Worm (Caenorhabditis elegans) whole organism, young adult: ENCODE results near the gene Y22D7AL.7.

Experiments
- B0035.1 ChIP-seq: sonication (generic microtip); optimal IDR thresholded peaks from 2 replicates; lab custom pipeline; 2016; ENCODE audit warnings: missing genetic modification characterization, mild to moderate bottlenecking, missing compliant biosample characterization, missing genotype, missing genetic modification reagents
- C06A6.2 ChIP-seq: fragments of 200-800 bp; sonication (Bioruptor generic); conservative IDR thresholded peaks from 2 replicates; pipeline ENCODE4 v1.3.6; 2022; ENCODE audit warnings: missing genetic modification characterization, missing compliant biosample characterization
- F33H1.4 ChIP-seq: fragments of 200-800 bp; sonication (Bioruptor generic); IDR thresholded peaks from 2 replicates; pipeline ENCODE4 v1.3.6; 2022; ENCODE audit warnings: missing genetic modification reagents, missing genetic modification characterization, missing compliant biosample characterization
- F37B4.10 ChIP-seq: fragments of 200-800 bp; sonication (Bioruptor generic); IDR thresholded peaks from 2 replicates; pipeline ENCODE4 v1.3.6; 2022; ENCODE audit warnings: missing genetic modification characterization, missing compliant biosample characterization
- K12H6.12 ChIP-seq: fragments of 200-800 bp; sonication (Bioruptor generic); optimal IDR thresholded peaks from 2 replicates; lab custom pipeline; 2018; ENCODE audit warnings: mild to moderate bottlenecking, missing genetic modification characterization, missing compliant biosample characterization
- Y56A3A.18 ChIP-seq: fragments of 200-800 bp; sonication (Bioruptor generic); IDR thresholded peaks from 2 replicates; pipeline ENCODE4 v1.3.6; 2022; ENCODE audit warnings: missing genetic modification reagents, missing genetic modification characterization, missing compliant biosample characterization
- Y79H2A.3 ChIP-seq: fragments of 200-800 bp; sonication (Bioruptor generic); conservative IDR thresholded peaks from 2 replicates; pipeline ENCODE4 v1.3.6; 2022; ENCODE audit warnings: missing genetic modification reagents, missing genetic modification characterization, missing compliant biosample characterization
- attf-6 ChIP-seq: fragments of 200-800 bp; sonication (Bioruptor generic); IDR thresholded peaks from 2 replicates; pipeline ENCODE4 v1.3.6; 2022; ENCODE audit warnings: missing genetic modification reagents, missing genetic modification characterization, missing compliant biosample characterization
- bed-2 ChIP-seq: fragments of 200-800 bp; sonication (Bioruptor generic); IDR thresholded peaks from 2 replicates; pipeline ENCODE4 v1.3.6; 2022; ENCODE audit warnings: missing genetic modification reagents, missing genetic modification characterization, missing compliant biosample characterization
- dpff-1 ChIP-seq: sonication (generic microtip); optimal IDR thresholded peaks from 2 replicates; lab custom pipeline; 2017; ENCODE audit warnings: mild to moderate bottlenecking, missing genetic modification characterization, missing compliant biosample characterization
- egrh-3 ChIP-seq: fragments of 200-800 bp; sonication (Bioruptor generic); IDR thresholded peaks from 2 replicates; pipeline ENCODE4 v1.3.6; 2022; ENCODE audit warnings: missing genetic modification reagents, missing genetic modification characterization, missing compliant biosample characterization
- ets-4 ChIP-seq: fragments of 200-800 bp; sonication (Bioruptor generic); optimal IDR thresholded peaks from 2 replicates; lab custom pipeline; 2018; ENCODE audit warnings: mild to moderate bottlenecking, missing genetic modification characterization, missing compliant biosample characterization
- hmg-20 ChIP-seq: fragments of 200-800 bp; sonication (Bioruptor generic); IDR thresholded peaks from 2 replicates; pipeline ENCODE4 v1.3.6; 2022; ENCODE audit warnings: missing genetic modification reagents, missing genetic modification characterization, missing compliant biosample characterization
- hrde-1 ChIP-seq: sonication (generic microtip); optimal IDR thresholded peaks from 2 replicates; lab custom pipeline; 2016; ENCODE audit warnings: missing genetic modification characterization, mild to moderate bottlenecking, missing compliant biosample characterization, moderate library complexity, missing genotype, missing genetic modification reagents, borderline replicate concordance
- lsl-1 ChIP-seq: fragments of 200-800 bp; sonication (Bioruptor generic); optimal IDR thresholded peaks from 2 replicates; lab custom pipeline; 2018; ENCODE audit warnings: mild to moderate bottlenecking, missing genetic modification characterization, moderate library complexity, missing compliant biosample characterization
- madf-8 ChIP-seq: fragments of 200-800 bp; sonication (Bioruptor generic); conservative IDR thresholded peaks from 2 replicates; pipeline ENCODE4 v1.3.6; 2022; ENCODE audit warnings: missing genetic modification reagents, missing genetic modification characterization, missing compliant biosample characterization
- mcd-1 ChIP-seq: fragments of 200-800 bp; sonication (Bioruptor generic); IDR thresholded peaks from 2 replicates; pipeline ENCODE4 v1.3.6; 2022; ENCODE audit warnings: missing genetic modification reagents, missing genetic modification characterization, missing compliant biosample characterization
- nfyb-1 ChIP-seq: fragments of 200-800 bp; sonication (Bioruptor generic); IDR thresholded peaks from 2 replicates; pipeline ENCODE4 v1.3.6; 2022; ENCODE audit warnings: missing genetic modification reagents, missing genetic modification characterization, missing compliant biosample characterization
- nhr-27 ChIP-seq: fragments of 200-800 bp; sonication (Bioruptor generic); optimal IDR thresholded peaks from 2 replicates; lab custom pipeline; 2018; ENCODE audit warnings: mild to moderate bottlenecking, missing genetic modification characterization, moderate library complexity, missing compliant biosample characterization
- nhr-80 ChIP-seq: sonication (generic microtip); optimal IDR thresholded peaks from 2 replicates; lab custom pipeline; 2016; ENCODE audit warnings: missing genetic modification characterization, missing compliant biosample characterization
- pha-4 ChIP-seq: fragments of 150-350 bp; sonication (generic microtip); optimal IDR thresholded peaks from 2 replicates; lab custom pipeline; 2014; ENCODE audit warnings: missing biosample characterization, missing genetic modification reagents, missing genetic modification characterization
- repo-1 ChIP-seq: sonication (generic microtip); optimal IDR thresholded peaks from 2 replicates; lab custom pipeline; 2017; ENCODE audit warnings: mild to moderate bottlenecking, missing genetic modification characterization, missing compliant biosample characterization
- sdz-38 ChIP-seq: sonication (generic microtip); optimal IDR thresholded peaks from 2 replicates; lab custom pipeline; 2016; ENCODE audit warnings: missing genotype, missing genetic modification characterization, missing compliant biosample characterization
- sptf-2 ChIP-seq: fragments of 200-800 bp; sonication (Bioruptor generic); optimal IDR thresholded peaks from 2 replicates; lab custom pipeline; 2018; ENCODE audit warnings: mild to moderate bottlenecking, missing genetic modification characterization, missing compliant biosample characterization
- unc-130 ChIP-seq: sonication (generic microtip); optimal IDR thresholded peaks from 2 replicates; lab custom pipeline; 2016; ENCODE audit warnings: missing genetic modification reagents, missing genetic modification characterization, missing compliant biosample characterization
- zim-3 ChIP-seq: sonication (generic microtip); optimal IDR thresholded peaks from 2 replicates; lab custom pipeline; 2017; ENCODE audit warnings: mild to moderate bottlenecking, missing genetic modification characterization, moderate library complexity, missing compliant biosample characterization
- ztf-26 ChIP-seq: sonication (generic microtip); optimal IDR thresholded peaks from 2 replicates; lab custom pipeline; 2017; ENCODE audit warnings: missing genetic modification characterization, missing compliant biosample characterization

The Y22D7AL.7 gene

DNA sequence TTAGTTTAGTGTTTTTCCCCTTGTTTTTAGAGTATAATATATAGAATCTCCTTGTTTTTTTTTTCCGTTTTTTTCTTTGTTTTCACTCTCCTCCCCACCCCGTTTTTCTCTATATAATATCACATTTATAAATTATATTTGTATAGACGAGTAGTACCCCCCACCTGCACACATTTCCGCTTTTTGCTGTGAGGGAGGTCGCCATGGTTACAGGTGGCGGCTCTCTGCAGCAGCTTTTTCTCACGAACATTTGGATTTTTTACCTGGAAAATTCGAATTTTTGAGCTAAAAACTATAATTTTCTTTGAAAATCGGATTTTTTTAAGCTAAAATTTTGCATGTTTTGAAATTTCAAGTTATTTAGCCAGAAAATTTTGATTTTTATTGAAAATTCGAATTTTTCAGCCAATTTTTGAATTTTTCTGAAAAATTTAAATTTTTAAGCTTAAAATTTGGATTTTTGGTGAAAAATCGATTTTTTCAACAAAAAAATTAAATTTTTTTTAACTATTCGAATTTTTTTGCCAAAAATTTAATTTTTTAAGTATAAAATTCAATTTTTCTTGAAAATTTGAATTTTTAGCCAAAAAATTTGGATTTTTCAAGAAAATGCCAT, 49.2 kb downstream of the Y22D7AL.7 start (continued):
- peak; percentile 65 for TF ChIP-seq hrde-1 (tag; lab: Kevin White, UChicago)
- TF ChIP-seq F37B4.10 (GFP tag; lab: Robert Waterston, UW) = no peak
- TF ChIP-seq dpff-1 = peak; percentile 56
- TF ChIP-seq Y79H2A.3 (GFP tag; lab: Robert Waterston, UW) = no peak
- TF ChIP-seq B0035.1 (tag; lab: Kevin White, UChicago) = peak; percentile 14
- peak; percentile 6 for TF ChIP-seq ztf-26 (tag; lab: Kevin White, UChicago)
- no peak for TF ChIP-seq madf-8 (GFP tag; lab: Robert Waterston, UW)
- TF ChIP-seq attf-6 (GFP tag; lab: Robert Waterston, UW) = 0 out of 2 replicates have a peak, but pooled peaks have one; percentile 52
- TF ChIP-seq sptf-2 (GFP tag; lab: Kevin White, UChicago) = no peak
- no peak for TF ChIP-seq nhr-27 (tag; lab: Kevin White, UChicago)

DNA sequence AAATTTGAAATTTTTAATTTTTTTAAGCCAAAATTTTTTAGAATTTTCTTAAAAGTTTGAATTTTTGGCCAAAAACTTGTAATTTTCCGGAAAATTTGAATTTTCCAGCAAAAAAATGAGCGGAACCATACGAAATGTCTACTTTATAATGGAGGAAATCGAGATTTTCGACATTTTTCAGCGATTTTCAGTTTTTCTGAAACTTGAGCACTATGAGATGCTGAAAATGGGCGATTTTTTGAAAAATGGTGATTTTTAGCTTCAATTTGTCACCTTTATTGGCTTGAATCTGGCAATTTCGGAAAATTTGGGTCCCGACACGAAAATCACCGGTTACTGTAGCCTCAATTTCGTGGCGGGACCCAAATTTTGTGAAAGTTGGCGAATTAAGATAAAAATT, 50.0 kb downstream of the Y22D7AL.7 start, which contains the start of gene Y22D7AL.4:
Y22D7AL.4 (plus strand) TSS at position 109 of the 400 bp plus-strand sequence.
- TF ChIP-seq C06A6.2 (no peak), Y56A3A.18 (GFP tag; lab: Robert Waterston, UW) (0 out of 2 replicates have a peak, but pooled peaks have one; percentile 34), ets-4 (GFP tag; lab: Kevin White, UChicago) (no peak), mcd-1 (GFP tag; lab: Robert Waterston, UW) (0 out of 2 replicates have a peak, but pooled peaks have one; percentile 26), hmg-20 (GFP tag; lab: Robert Waterston, UW) (no peak), unc-130 (GFP tag; lab: Kevin White, UChicago) (no peak), bed-2 (no peak), nfyb-1 (GFP tag; lab: Robert Waterston, UW) (peak; percentile 69; the same call in 1 of the 2 replicates), lsl-1 (no peak), Y79H2A.3 (GFP tag; lab: Robert Waterston, UW) (no peak), egrh-3 (GFP tag; lab: Robert Waterston, UW) (no peak), nhr-80 (tag; lab: Kevin White, UChicago) (no peak), repo-1 (peak; percentile 30), K12H6.12 (tag; lab: Kevin White, UChicago) (no peak), F33H1.4 (0 out of 2 replicates have a peak, but pooled peaks have one; percentile 24), zim-3 (tag; lab: Kevin White, UChicago) (peak; percentile 80), nhr-27 (tag; lab: Kevin White, UChicago) (no peak), pha-4 (tag; lab: Kevin White, UChicago) (no peak), sdz-38 (no peak)
- TF ChIP-seq, all 124 proteins: peak for 6
